Worm (Caenorhabditis elegans) whole organism, L4 larva: ENCODE data around the gene xpf-1.

Source experiments
- F37D6.2 ChIP-seq: sonication (generic microtip); optimal IDR thresholded peaks from 2 replicates; lab custom pipeline; 2016; ENCODE audit warnings: mild to moderate bottlenecking, missing genetic modification characterization, missing compliant biosample characterization
- T20F7.1 ChIP-seq: fragments of 200-800 bp; sonication (Bioruptor generic); optimal IDR thresholded peaks from 2 replicates; lab custom pipeline; 2018; ENCODE audit warnings: mild to moderate bottlenecking, missing genetic modification characterization, missing compliant biosample characterization
- aha-1 ChIP-seq: fragments of 150-350 bp; peaks from one replicate; lab custom pipeline; 2014; ENCODE audit warnings: missing biosample characterization, missing genetic modification characterization
- attf-4 ChIP-seq: sonication (generic microtip); optimal IDR thresholded peaks from 3 replicates; lab custom pipeline; 2017; ENCODE audit warnings: missing biosample characterization, missing genetic modification characterization
- ceh-20 ChIP-seq: fragments of 200-800 bp; sonication (Bioruptor generic); IDR thresholded peaks from 2 replicates; pipeline ENCODE4 v1.3.6; 2022; ENCODE audit warnings: missing genetic modification reagents, missing genetic modification characterization, missing compliant biosample characterization
- ceh-28 ChIP-seq: fragments of 150-350 bp; optimal IDR thresholded peaks from 2 replicates; lab custom pipeline; 2014; ENCODE audit warnings: missing biosample characterization, missing genetic modification reagents, missing genetic modification characterization
- ceh-32 ChIP-seq: sonication (generic microtip); optimal IDR thresholded peaks from 2 replicates; lab custom pipeline; 2016; ENCODE audit warnings: mild to moderate bottlenecking, missing genetic modification characterization, missing compliant biosample characterization; ENCODE audit not compliant: poor library complexity
- ceh-82 ChIP-seq: sonication (generic microtip); optimal IDR thresholded peaks from 2 replicates; lab custom pipeline; 2017; ENCODE audit warnings: missing biosample characterization, missing genetic modification characterization
- ctbp-1 ChIP-seq: fragments of 200-800 bp; sonication (Bioruptor generic); IDR thresholded peaks from 2 replicates; pipeline ENCODE4 v1.3.6; 2022; ENCODE audit warnings: missing genetic modification reagents, missing genetic modification characterization, missing compliant biosample characterization
- daf-16 ChIP-seq, 3 experiments: sonication (generic microtip); optimal IDR thresholded peaks; 2 replicates each; lab custom pipeline; 2016 to 2017; ENCODE audit warnings: missing genetic modification characterization in 3 of 3, missing genetic modification reagents in 3 of 3, mild to moderate bottlenecking in 2 of 3, missing compliant biosample characterization in 2 of 3, missing biosample characterization in 1 of 3, moderate library complexity in 1 of 3
- daf-8 ChIP-seq: fragments of 200-800 bp; sonication (Bioruptor generic); IDR thresholded peaks from 2 replicates; pipeline ENCODE4 v1.3.6; 2022; ENCODE audit warnings: missing genetic modification characterization, missing compliant biosample characterization
- dmd-9 ChIP-seq: fragments of 200-800 bp; sonication (Bioruptor generic); IDR thresholded peaks from 2 replicates; pipeline ENCODE4 v1.3.6; 2022; ENCODE audit warnings: missing genetic modification reagents, missing genetic modification characterization, missing compliant biosample characterization
- dpl-1 ChIP-seq: fragments of 150-350 bp; optimal IDR thresholded peaks from 2 replicates; lab custom pipeline; 2014; ENCODE audit warnings: missing biosample characterization, missing genetic modification reagents, missing genetic modification characterization
- duxl-1 ChIP-seq: sonication (generic microtip); optimal IDR thresholded peaks from 2 replicates; lab custom pipeline; 2016; ENCODE audit warnings: mild to moderate bottlenecking, missing genetic modification characterization, moderate library complexity, missing compliant biosample characterization; ENCODE audit not compliant: poor library complexity
- dve-1 ChIP-seq: sonication (generic microtip); optimal IDR thresholded peaks from 2 replicates; lab custom pipeline; 2017; ENCODE audit warnings: antibody characterized with exemption, mild to moderate bottlenecking, missing genetic modification characterization, missing compliant biosample characterization; ENCODE audit not compliant: insufficient read depth
- fkh-10 ChIP-seq: fragments of 150-350 bp; optimal IDR thresholded peaks from 2 replicates; lab custom pipeline; 2014; ENCODE audit warnings: missing biosample characterization, missing genetic modification reagents, missing genetic modification characterization
- fos-1 ChIP-seq: fragments of 150-350 bp; optimal IDR thresholded peaks from 2 replicates; lab custom pipeline; 2014; ENCODE audit warnings: missing biosample characterization, missing genetic modification characterization
- hif-1 ChIP-seq, 2 experiments: sonication (generic microtip); optimal IDR thresholded peaks; 2 replicates each; lab custom pipeline; 2016 to 2017; ENCODE audit warnings: missing compliant biosample characterization in 2 of 2, missing genetic modification characterization in 2 of 2, missing genetic modification reagents in 2 of 2, missing genotype in 2 of 2, mild to moderate bottlenecking in 1 of 2
- hlh-30 ChIP-seq: sonication (generic microtip); optimal IDR thresholded peaks from 2 replicates; lab custom pipeline; 2017; ENCODE audit warnings: antibody characterized with exemption, mild to moderate bottlenecking, missing genetic modification characterization, missing compliant biosample characterization; ENCODE audit not compliant: insufficient read depth
- hmg-1.1 ChIP-seq: fragments of 200-800 bp; sonication (Bioruptor generic); IDR thresholded peaks from 2 replicates; pipeline ENCODE4 v1.3.6; 2022; ENCODE audit warnings: missing genetic modification reagents, missing genetic modification characterization, missing compliant biosample characterization
- lim-7 ChIP-seq: fragments of 200-800 bp; sonication (Bioruptor generic); IDR thresholded peaks from 2 replicates; pipeline ENCODE4 v1.3.6; 2022; ENCODE audit warnings: missing genetic modification characterization, missing compliant biosample characterization
- lin-38 ChIP-seq: fragments of 200-800 bp; sonication (Bioruptor generic); IDR thresholded peaks from 2 replicates; pipeline ENCODE4 v1.3.6; 2022; ENCODE audit warnings: missing genetic modification reagents, missing genetic modification characterization, missing compliant biosample characterization
- lir-3 ChIP-seq: sonication (generic microtip); optimal IDR thresholded peaks from 2 replicates; lab custom pipeline; 2016; ENCODE audit warnings: mild to moderate bottlenecking, missing genetic modification characterization, missing compliant biosample characterization
- lsy-2 ChIP-seq, 2 experiments: fragments of 150-350 bp in 1 of 2; sonication (generic microtip) in 1 of 2; optimal IDR thresholded peaks; 2 replicates each; lab custom pipeline; 2014 to 2017; ENCODE audit warnings: missing biosample characterization in 2 of 2, missing genetic modification characterization in 2 of 2
- madf-5 ChIP-seq, 2 experiments: fragments of 200-800 bp; sonication (Bioruptor generic); IDR thresholded peaks; 2 replicates each; pipeline ENCODE4 v1.3.6; 2022; ENCODE audit warnings: missing compliant biosample characterization in 2 of 2, missing genetic modification characterization in 2 of 2
- mdt-29 ChIP-seq: fragments of 200-800 bp; sonication (Bioruptor generic); IDR thresholded peaks from 2 replicates; pipeline ENCODE4 v1.3.6; 2022; ENCODE audit warnings: missing genetic modification reagents, missing genetic modification characterization, missing compliant biosample characterization
- mep-1 ChIP-seq: fragments of 150-350 bp; sonication (generic microtip); optimal IDR thresholded peaks from 3 replicates; lab custom pipeline; 2014; ENCODE audit warnings: missing biosample characterization, missing genetic modification characterization
- mxl-2 ChIP-seq: fragments of 200-800 bp; sonication (Bioruptor generic); conservative IDR thresholded peaks from 2 replicates; pipeline ENCODE4 v1.3.6; 2022; ENCODE audit warnings: missing genetic modification reagents, missing genetic modification characterization, missing compliant biosample characterization
- nhr-102 ChIP-seq: sonication (generic microtip); optimal IDR thresholded peaks from 2 replicates; lab custom pipeline; 2016; ENCODE audit warnings: mild to moderate bottlenecking, missing genetic modification characterization, moderate library complexity, missing compliant biosample characterization
- nhr-11 ChIP-seq: fragments of 150-350 bp; optimal IDR thresholded peaks from 2 replicates; lab custom pipeline; 2014; ENCODE audit warnings: missing biosample characterization, missing genetic modification characterization
- nhr-111 ChIP-seq: fragments of 200-800 bp; sonication (Bioruptor generic); optimal IDR thresholded peaks from 2 replicates; lab custom pipeline; 2018; ENCODE audit warnings: mild to moderate bottlenecking, missing genetic modification characterization, missing compliant biosample characterization
- nhr-6 ChIP-seq: fragments of 150-350 bp; optimal IDR thresholded peaks from 2 replicates; lab custom pipeline; 2014; ENCODE audit warnings: missing biosample characterization, missing genetic modification characterization
- pha-4 ChIP-seq, 2 experiments: fragments of 150-350 bp in 1 of 2; fragments of 200-800 bp in 1 of 2; sonication (Bioruptor generic) in 1 of 2; IDR thresholded peaks in 1 of 2; optimal IDR thresholded peaks in 1 of 2; 2 replicates each; pipeline versions ENCODE4 v1.3.6 to Lab custom; 2014 to 2022; ENCODE audit warnings: missing genetic modification characterization in 2 of 2, missing genetic modification reagents in 2 of 2, missing biosample characterization in 1 of 2, missing compliant biosample characterization in 1 of 2
- php-3 ChIP-seq: fragments of 200-800 bp; sonication (Bioruptor generic); IDR thresholded peaks from 2 replicates; pipeline ENCODE4 v1.3.6; 2022; ENCODE audit warnings: missing genetic modification reagents, missing genetic modification characterization, missing compliant biosample characterization
- snpc-1.2 ChIP-seq: fragments of 200-800 bp; sonication (Bioruptor generic); IDR thresholded peaks from 2 replicates; pipeline ENCODE4 v1.3.6; 2022; ENCODE audit warnings: missing genetic modification reagents, missing genetic modification characterization, missing compliant biosample characterization
- snpc-4 ChIP-seq: fragments of 150-350 bp; optimal IDR thresholded peaks from 2 replicates; lab custom pipeline; 2014; ENCODE audit warnings: missing biosample characterization, missing genetic modification characterization
- spr-3 ChIP-seq: fragments of 200-800 bp; sonication (Bioruptor generic); optimal IDR thresholded peaks from 2 replicates; lab custom pipeline; 2018; ENCODE audit warnings: mild to moderate bottlenecking, missing genetic modification characterization, missing compliant biosample characterization
- tra-1 ChIP-seq: fragments of 200-800 bp; sonication (Bioruptor generic); IDR thresholded peaks from 2 replicates; pipeline ENCODE4 v1.3.6; 2022; ENCODE audit warnings: missing genetic modification reagents, missing genetic modification characterization, missing compliant biosample characterization
- unc-130 ChIP-seq: sonication (generic microtip); optimal IDR thresholded peaks from 2 replicates; lab custom pipeline; 2016; ENCODE audit warnings: missing genetic modification reagents, missing genetic modification characterization, missing compliant biosample characterization
- unc-62 ChIP-seq, 3 experiments: fragments of 150-350 bp in 1 of 3; sonication (generic microtip); optimal IDR thresholded peaks in 2 of 3; peaks in 1 of 3; 1 replicate in 1 of 3; 2 replicates in 2 of 3; lab custom pipeline; 2014 to 2017; ENCODE audit warnings: missing biosample characterization in 3 of 3, missing genetic modification characterization in 3 of 3, missing genetic modification reagents in 3 of 3, missing genotype in 1 of 3
- vab-7 ChIP-seq: fragments of 200-800 bp; sonication (Bioruptor generic); IDR thresholded peaks from 2 replicates; pipeline ENCODE4 v1.3.6; 2022; ENCODE audit warnings: missing genetic modification reagents, missing genetic modification characterization, missing compliant biosample characterization
- zag-1 ChIP-seq: fragments of 150-350 bp; optimal IDR thresholded peaks from 2 replicates; lab custom pipeline; 2014; ENCODE audit warnings: missing biosample characterization, missing genetic modification characterization
- zfp-2 ChIP-seq: sonication (generic microtip); optimal IDR thresholded peaks from 2 replicates; lab custom pipeline; 2016; ENCODE audit warnings: mild to moderate bottlenecking, missing genetic modification characterization, missing compliant biosample characterization
- zip-11 ChIP-seq: fragments of 200-800 bp; sonication (Bioruptor generic); IDR thresholded peaks from 2 replicates; pipeline ENCODE4 v1.3.6; 2022; ENCODE audit warnings: missing genetic modification characterization, missing compliant biosample characterization

The xpf-1 gene

DNA sequence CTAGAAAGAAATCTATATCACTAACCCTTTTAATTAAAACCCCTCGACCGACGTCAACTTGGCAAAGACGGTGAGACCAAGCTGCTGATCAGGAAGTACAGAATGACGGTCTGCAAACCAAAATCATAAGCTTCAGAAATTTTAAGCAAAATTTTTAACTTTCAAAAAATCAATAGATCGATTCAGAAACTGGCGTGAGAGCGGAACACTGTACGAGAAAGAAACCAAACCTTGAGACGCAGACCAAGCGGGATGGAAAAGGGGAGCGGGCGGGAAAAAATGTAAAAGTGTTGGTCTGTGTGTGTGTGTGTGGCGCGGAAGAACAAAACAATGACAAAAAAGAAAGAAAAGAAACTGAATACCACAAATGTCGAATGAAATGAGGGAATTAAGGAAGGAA is 52.5 kb downstream of the xpf-1 start, which contains the start of the genes F44E5.17 and gpb-1:
Gene F44E5.17 (minus strand): TSS at position 101 of the 400 bp plus-strand sequence.
Gene gpb-1 (minus strand): TSS at position 118 of the 400 bp plus-strand sequence.
- peak; percentile 22 for TF ChIP-seq dve-1 (tag; lab: Kevin White, UChicago)
- no peak for TF ChIP-seq php-3 (GFP tag; lab: Robert Waterston, UW)
- no peak for TF ChIP-seq tra-1 (GFP tag; lab: Robert Waterston, UW)
- TF ChIP-seq spr-3 (GFP tag; lab: Kevin White, UChicago), result no peak
- no peak for TF ChIP-seq zag-1 (tag; lab: Kevin White, UChicago)
- TF ChIP-seq unc-62 (GFP tag; optimal IDR thresholded peaks at IDR 0.05 in 1 of 2; lab: Kevin White, UChicago), result no peak
- TF ChIP-seq unc-62 (tag; optimal IDR thresholded peaks at IDR 0.05; lab: Kevin White, UChicago), result no peak
- TF ChIP-seq unc-130 (GFP tag; lab: Kevin White, UChicago), result no peak
- 0 out of 2 replicates have a peak, but pooled peaks have one; percentile 23 for TF ChIP-seq pha-4 (GFP tag; IDR thresholded peaks at IDR 0.05; lab: Robert Waterston, UW)
- TF ChIP-seq pha-4 (tag; optimal IDR thresholded peaks at IDR 0.05; lab: Kevin White, UChicago), result no peak
- TF ChIP-seq attf-4, result no peak
- no peak for TF ChIP-seq duxl-1 (tag; lab: Kevin White, UChicago)
- no peak for TF ChIP-seq hmg-1.1 (GFP tag; lab: Robert Waterston, UW)
- TF ChIP-seq nhr-11, result no peak
- TF ChIP-seq lsy-2 (tag; optimal IDR thresholded peaks at IDR 0.05; lab: Kevin White, UChicago), result no peak
- peak; percentile 2 for TF ChIP-seq ceh-28 (tag; lab: Kevin White, UChicago)
- TF ChIP-seq lim-7 (GFP tag; lab: Robert Waterston, UW), result no peak
- TF ChIP-seq mdt-29, result no peak
- TF ChIP-seq mep-1 (tag; lab: Kevin White, UChicago), result peak; percentile 20
- TF ChIP-seq vab-7, result no peak
- no peak for TF ChIP-seq lir-3 (tag; lab: Kevin White, UChicago)
- no peak for TF ChIP-seq F37D6.2
- no peak for TF ChIP-seq ctbp-1 (GFP tag; lab: Robert Waterston, UW)
- no peak for TF ChIP-seq lin-38 (GFP tag; lab: Robert Waterston, UW)
- TF ChIP-seq hlh-30 (tag; lab: Kevin White, UChicago), result no peak

- TF ChIP-seq madf-5 (GFP tag; IDR thresholded peaks at IDR 0.05; lab: Robert Waterston, UW), result no peak
- 0 out of 2 replicates have a peak, but pooled peaks have one; percentile 49 for TF ChIP-seq snpc-1.2 (GFP tag; lab: Robert Waterston, UW)
- no peak for TF ChIP-seq vab-7
- peak; percentile 61 for TF ChIP-seq lin-38 (GFP tag; lab: Robert Waterston, UW)
- TF ChIP-seq ceh-82 (tag; lab: Kevin White, UChicago), result no peak
- TF ChIP-seq hif-1 (tag; optimal IDR thresholded peaks at IDR 0.05; lab: Kevin White, UChicago), result peak; percentile 20 to 83
- peak in 1 of 2 experiments; percentile 76 for TF ChIP-seq daf-16 (GFP tag; optimal IDR thresholded peaks at IDR 0.05; lab: Kevin White, UChicago)
- TF ChIP-seq daf-16 (tag; optimal IDR thresholded peaks at IDR 0.05; lab: Kevin White, UChicago), result peak; percentile 58
- TF ChIP-seq ctbp-1 (GFP tag; lab: Robert Waterston, UW), result peak; percentile 75
- peak; percentile 78 for TF ChIP-seq hlh-30 (tag; lab: Kevin White, UChicago)
- no peak for TF ChIP-seq zip-11 (GFP tag; lab: Robert Waterston, UW)
- TF ChIP-seq snpc-4, result no peak
- no peak for TF ChIP-seq mxl-2
- peak; percentile 68; the same call in 1 of the 2 replicates for TF ChIP-seq mdt-29
- TF ChIP-seq aha-1 (tag; lab: Kevin White, UChicago), result peak; percentile 96
- peak; percentile 82 for TF ChIP-seq T20F7.1
- TF ChIP-seq fos-1, result no peak
- peak; percentile 67 for TF ChIP-seq nhr-102 (tag; lab: Kevin White, UChicago)
- peak; percentile 51 for TF ChIP-seq ceh-32 (tag; lab: Kevin White, UChicago)
- peak in 1 of 2 experiments; percentile 98 for TF ChIP-seq unc-62 (GFP tag; optimal IDR thresholded peaks at IDR 0.05 in 1 of 2; lab: Kevin White, UChicago)
- no peak for TF ChIP-seq unc-62 (tag; optimal IDR thresholded peaks at IDR 0.05; lab: Kevin White, UChicago)
- TF ChIP-seq pha-4 (GFP tag; IDR thresholded peaks at IDR 0.05; lab: Robert Waterston, UW), result peak; percentile 67
- no peak for TF ChIP-seq pha-4 (tag; optimal IDR thresholded peaks at IDR 0.05; lab: Kevin White, UChicago)
- TF ChIP-seq fkh-10 (GFP tag; lab: Kevin White, UChicago), result peak; percentile 87
- TF ChIP-seq nhr-111 (GFP tag; lab: Kevin White, UChicago), result peak; percentile 40
- peak; percentile 63; the same call in 1 of the 2 replicates for TF ChIP-seq ceh-20 (GFP tag; lab: Robert Waterston, UW)
- TF ChIP-seq nhr-6 (tag; lab: Kevin White, UChicago), result peak; percentile 68
- TF ChIP-seq daf-8, result no peak
- TF ChIP-seq dmd-9 (GFP tag; lab: Robert Waterston, UW), result no peak
- peak; percentile 43 for TF ChIP-seq dpl-1 (GFP tag; lab: Kevin White, UChicago)
- TF ChIP-seq zfp-2, result peak; percentile 56
- no peak for TF ChIP-seq lim-7 (GFP tag; lab: Robert Waterston, UW)
Measured at ce11 chrII:11749490-11750172, 53.7 kb downstream of the xpf-1 start.
